Fruit fly (Drosophila melanogaster) whole organism, embryonic: ENCODE data around the gene CG14803.
A peak's percentile ranks its signal among the peaks of the same experiment; 100 is the strongest.

Experiments used
- Adf1 ChIP-seq: fragments of 200-800 bp; sonication (Bioruptor generic); IDR thresholded peaks from 2 replicates; pipeline ENCODE4 v1.3.6; 2022; ENCODE audit warnings: missing biosample characterization, missing genetic modification characterization
- Blimp-1 ChIP-seq: fragments of 200-800 bp; sonication (Bioruptor generic); optimal IDR thresholded peaks from 3 replicates; lab custom pipeline; 2018; ENCODE audit warnings: missing biosample characterization, missing genetic modification characterization, mild to moderate bottlenecking, moderate library complexity, missing genetic modification reagents
- CG10321 ChIP-seq: fragments of 200-800 bp; sonication (Bioruptor generic); IDR thresholded peaks from 2 replicates; pipeline ENCODE4 v1.3.6; 2022; ENCODE audit warnings: missing biosample characterization, missing genetic modification characterization
- CG10543 ChIP-seq: fragments of 200-800 bp; sonication (Bioruptor generic); optimal IDR thresholded peaks from 3 replicates; lab custom pipeline; 2017; ENCODE audit warnings: missing biosample characterization, mild to moderate bottlenecking, missing genetic modification characterization, moderate library complexity
- CG12769 ChIP-seq: fragments of 200-800 bp; sonication (Bioruptor generic); optimal IDR thresholded peaks from 2 replicates; lab custom pipeline; 2019; ENCODE audit warnings: missing biosample characterization, mild to moderate bottlenecking, missing genetic modification characterization, moderate library complexity
- CG13894 ChIP-seq: fragments of 200-800 bp; sonication (Bioruptor generic); optimal IDR thresholded peaks from 3 replicates; lab custom pipeline; 2018; ENCODE audit warnings: missing biosample characterization, mild to moderate bottlenecking, missing genetic modification characterization, moderate library complexity
- CG17912 ChIP-seq: fragments of 200-800 bp; sonication (Bioruptor generic); optimal IDR thresholded peaks from 2 replicates; lab custom pipeline; 2018; ENCODE audit warnings: missing biosample characterization, mild to moderate bottlenecking, missing genetic modification characterization
- CG18476 ChIP-seq: fragments of 200-800 bp; sonication (Bioruptor generic); optimal IDR thresholded peaks from 2 replicates; lab custom pipeline; 2016; ENCODE audit warnings: missing biosample characterization, mild to moderate bottlenecking, missing genetic modification characterization
- CG34376 ChIP-seq: fragments of 200-800 bp; sonication (Bioruptor generic); optimal IDR thresholded peaks from 2 replicates; lab custom pipeline; 2018; ENCODE audit warnings: missing biosample characterization, mild to moderate bottlenecking, missing genetic modification characterization
- CG4617 ChIP-seq: fragments of 200-800 bp; sonication (Bioruptor generic); optimal IDR thresholded peaks from 3 replicates; lab custom pipeline; 2016; ENCODE audit warnings: missing biosample characterization, missing genetic modification characterization, borderline replicate concordance
- CG4707 ChIP-seq: fragments of 200-800 bp; sonication (Bioruptor generic); optimal IDR thresholded peaks from 2 replicates; lab custom pipeline; 2018; ENCODE audit warnings: missing biosample characterization, mild to moderate bottlenecking, missing genetic modification characterization, moderate library complexity
- CG4730 ChIP-seq: fragments of 200-800 bp; sonication (Bioruptor generic); IDR thresholded peaks from 2 replicates; pipeline ENCODE4 v1.3.6; 2022; ENCODE audit warnings: missing biosample characterization, missing genetic modification characterization
- CG7987 ChIP-seq: fragments of 200-800 bp; sonication (Bioruptor generic); optimal IDR thresholded peaks from 2 replicates; lab custom pipeline; 2018; ENCODE audit warnings: missing biosample characterization, mild to moderate bottlenecking, missing genetic modification characterization, moderate library complexity
- CG8478 ChIP-seq: fragments of >200 bp; optimal IDR thresholded peaks from 2 replicates; lab custom pipeline; 2018
- CG9876 ChIP-seq: fragments of 200-800 bp; sonication (Bioruptor generic); optimal IDR thresholded peaks from 2 replicates; lab custom pipeline; 2016; ENCODE audit warnings: missing biosample characterization, missing genetic modification characterization
- Dp ChIP-seq: fragments of 200-800 bp; sonication (Bioruptor generic); optimal IDR thresholded peaks from 2 replicates; lab custom pipeline; 2018; ENCODE audit warnings: missing biosample characterization, mild to moderate bottlenecking, missing genetic modification characterization, moderate library complexity
- Ets65A ChIP-seq: fragments of 200-800 bp; sonication (Bioruptor generic); peaks from one replicate; lab custom pipeline; 2016; ENCODE audit warnings: missing biosample characterization, missing genetic modification characterization
- HmgZ ChIP-seq: fragments of 200-800 bp; sonication (Bioruptor generic); optimal IDR thresholded peaks from 2 replicates; lab custom pipeline; 2018; ENCODE audit warnings: missing biosample characterization, mild to moderate bottlenecking, missing genetic modification characterization
- Hr78 ChIP-seq, 2 experiments: fragments of 200-800 bp in 1 of 2; fragments of >200 bp in 1 of 2; sonication (Bioruptor generic) in 1 of 2; optimal IDR thresholded peaks; 2 replicates each; lab custom pipeline; 2017 to 2019; ENCODE audit warnings: missing biosample characterization in 2 of 2, missing genetic modification characterization in 2 of 2, mild to moderate bottlenecking in 1 of 2, moderate library complexity in 1 of 2
- Jarid2 ChIP-seq: fragments of 200-800 bp; sonication (Bioruptor generic); optimal IDR thresholded peaks from 3 replicates; lab custom pipeline; 2017; ENCODE audit warnings: mild to moderate bottlenecking, missing biosample characterization, missing genetic modification reagents, missing genetic modification characterization
- Nf-YC ChIP-seq: fragments of 200-800 bp; optimal IDR thresholded peaks from 3 replicates; lab custom pipeline; 2019; ENCODE audit warnings: missing biosample characterization, mild to moderate bottlenecking, missing genetic modification characterization, moderate library complexity
- NfI ChIP-seq: fragments of 200-800 bp; sonication (Bioruptor generic); optimal IDR thresholded peaks from 3 replicates; lab custom pipeline; 2018; ENCODE audit warnings: missing biosample characterization, mild to moderate bottlenecking, missing genetic modification characterization, moderate library complexity
- Pdp1 ChIP-seq, 2 experiments: fragments of 200-800 bp; sonication (Bioruptor generic); optimal IDR thresholded peaks; 3 replicates each; lab custom pipeline; 2016; ENCODE audit warnings: missing biosample characterization in 2 of 2, missing genetic modification characterization in 2 of 2, mild to moderate bottlenecking in 1 of 2, moderate library complexity in 1 of 2
- Sry-δ ChIP-seq: fragments of 200-800 bp; sonication (Bioruptor generic); optimal IDR thresholded peaks from 2 replicates; lab custom pipeline; 2016; ENCODE audit warnings: missing biosample characterization, missing genetic modification characterization
- abd-A ChIP-seq: fragments of 200-800 bp; sonication (Bioruptor generic); optimal IDR thresholded peaks from 3 replicates; lab custom pipeline; 2019; ENCODE audit warnings: missing biosample characterization, mild to moderate bottlenecking, missing genetic modification characterization, moderate library complexity
- amos ChIP-seq: fragments of 200-800 bp; sonication (Bioruptor generic); IDR thresholded peaks from 2 replicates; pipeline ENCODE4 v1.3.6; 2022; ENCODE audit warnings: missing biosample characterization, missing genetic modification characterization; ENCODE audit not compliant: partially characterized antibody
- crol ChIP-seq: fragments of 200-800 bp; sonication (Bioruptor generic); IDR thresholded peaks from 2 replicates; pipeline ENCODE4 v1.3.6; 2022; ENCODE audit warnings: missing biosample characterization, missing genetic modification characterization
- cwo ChIP-seq: fragments of 200-800 bp; sonication (Bioruptor generic); optimal IDR thresholded peaks from 3 replicates; lab custom pipeline; 2017; ENCODE audit warnings: missing biosample characterization, missing genetic modification characterization, mild to moderate bottlenecking, moderate library complexity, missing genetic modification reagents
- da ChIP-seq: fragments of 200-800 bp; sonication (Bioruptor generic); optimal IDR thresholded peaks from 2 replicates; lab custom pipeline; 2016; ENCODE audit warnings: missing biosample characterization, missing genetic modification characterization
- dimm ChIP-seq: fragments of 200-800 bp; sonication (Bioruptor generic); IDR thresholded peaks from 2 replicates; pipeline ENCODE4 v1.3.6; 2022; ENCODE audit warnings: missing biosample characterization, missing genetic modification characterization
- dysf ChIP-seq: fragments of 200-800 bp; sonication (Bioruptor generic); IDR thresholded peaks from 3 replicates; pipeline ENCODE4 v1.3.6; 2022; ENCODE audit warnings: missing biosample characterization, missing genetic modification characterization
- insv ChIP-seq, 2 experiments: fragments of 200-800 bp; sonication (Bioruptor generic); optimal IDR thresholded peaks; 3 replicates each; lab custom pipeline; 2016 to 2018; ENCODE audit warnings: missing biosample characterization in 2 of 2, missing genetic modification characterization in 2 of 2
- kay ChIP-seq: fragments of 200-800 bp; sonication (Bioruptor generic); optimal IDR thresholded peaks from 2 replicates; lab custom pipeline; 2016; ENCODE audit warnings: missing biosample characterization, missing genetic modification characterization
- kni ChIP-seq: fragments of 200-800 bp; sonication (Bioruptor generic); optimal IDR thresholded peaks from 3 replicates; lab custom pipeline; 2017; ENCODE audit warnings: mild to moderate bottlenecking, missing biosample characterization, missing genetic modification reagents, missing genetic modification characterization
- lab ChIP-seq: fragments of 200-800 bp; sonication (Bioruptor generic); optimal IDR thresholded peaks from 3 replicates; lab custom pipeline; 2017; ENCODE audit warnings: missing biosample characterization, missing genetic modification characterization, mild to moderate bottlenecking, moderate library complexity, missing genetic modification reagents
- lilli ChIP-seq: fragments of 200-800 bp; sonication (Bioruptor generic); optimal IDR thresholded peaks from 3 replicates; lab custom pipeline; 2016; ENCODE audit warnings: missing biosample characterization, missing genetic modification characterization
- mirr ChIP-seq: fragments of 200-800 bp; sonication (Bioruptor generic); optimal IDR thresholded peaks from 3 replicates; lab custom pipeline; 2018; ENCODE audit warnings: missing biosample characterization, mild to moderate bottlenecking, missing genetic modification characterization
- rib ChIP-seq: fragments of 200-800 bp; sonication (Bioruptor generic); IDR thresholded peaks from 2 replicates; pipeline ENCODE4 v1.3.6; 2022; ENCODE audit warnings: missing biosample characterization, missing genetic modification characterization
- sqz ChIP-seq: fragments of 200-800 bp; sonication (Bioruptor generic); optimal IDR thresholded peaks from 3 replicates; lab custom pipeline; 2018; ENCODE audit warnings: missing biosample characterization, mild to moderate bottlenecking, missing genetic modification characterization
- sr ChIP-seq: fragments of 200-800 bp; sonication (Bioruptor generic); IDR thresholded peaks from 3 replicates; pipeline ENCODE4 v1.3.6; 2022; ENCODE audit warnings: missing biosample characterization, missing genetic modification characterization
- stc ChIP-seq: fragments of 200-800 bp; sonication (Bioruptor generic); IDR thresholded peaks from 2 replicates; pipeline ENCODE4 v1.3.6; 2022; ENCODE audit warnings: missing biosample characterization, missing genetic modification characterization
- sug ChIP-seq: fragments of 200-800 bp; optimal IDR thresholded peaks from 2 replicates; lab custom pipeline; 2019; ENCODE audit warnings: missing biosample characterization, mild to moderate bottlenecking, missing genetic modification characterization, moderate library complexity
- toy ChIP-seq: fragments of 200-800 bp; sonication (Bioruptor generic); IDR thresholded peaks from 2 replicates; pipeline ENCODE4 v1.3.6; 2022; ENCODE audit warnings: missing biosample characterization, missing genetic modification characterization
- vvl ChIP-seq: fragments of 200-800 bp; sonication (Bioruptor generic); IDR thresholded peaks from 2 replicates; pipeline ENCODE4 v1.3.6; 2022; ENCODE audit warnings: missing biosample characterization, missing genetic modification characterization

The CG14803 gene

DNA sequence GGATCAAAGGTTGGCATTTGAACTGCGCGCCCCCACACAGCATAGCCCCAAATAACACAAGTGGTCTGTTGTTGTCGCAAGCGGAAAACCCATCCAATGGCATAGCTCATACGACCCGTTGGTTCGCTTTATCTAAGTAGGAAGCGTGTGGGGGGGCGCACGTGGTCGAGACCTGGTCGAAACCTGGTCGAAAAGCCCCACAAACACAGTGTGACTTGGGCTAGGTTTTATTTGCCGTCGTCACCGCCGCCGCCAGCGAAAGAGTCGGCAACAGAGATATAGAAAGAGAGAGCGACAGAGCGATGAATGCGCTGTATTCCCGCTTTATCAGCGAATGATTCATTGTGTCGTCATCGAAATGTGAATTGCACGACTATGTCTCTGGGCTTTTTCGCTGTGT, 25.8 kb upstream of the CG14803 start (continued):
- TF ChIP-seq amos: no peak
- peak; percentile 22 for TF ChIP-seq Blimp-1 (GFP tag; lab: Kevin White, UChicago)
- TF ChIP-seq cwo (GFP tag; lab: Kevin White, UChicago): peak; percentile 86
- no peak for TF ChIP-seq NfI (GFP tag; lab: Kevin White, UChicago)
- TF ChIP-seq Jarid2: no peak
- TF ChIP-seq Hr78 (GFP tag; optimal IDR thresholded peaks at IDR 0.05; lab: Kevin White, UChicago): peak in 1 of 2 experiments; percentile 93
- no peak for TF ChIP-seq Dp (GFP tag; lab: Kevin White, UChicago)
- TF ChIP-seq stc (GFP tag; lab: Robert Waterston, UW): no peak
- TF ChIP-seq CG4617 (GFP tag; lab: Kevin White, UChicago): no peak
- no peak for TF ChIP-seq insv (GFP tag; optimal IDR thresholded peaks at IDR 0.05; lab: Kevin White, UChicago)
- peak; percentile 65 for TF ChIP-seq Nf-YC
- TF ChIP-seq rib (GFP tag; lab: Robert Waterston, UW): 0 out of 2 replicates have a peak, but pooled peaks have one; percentile 40
- peak; percentile 79 for TF ChIP-seq kay (GFP tag; lab: Kevin White, UChicago)
- TF ChIP-seq kni (GFP tag; lab: Kevin White, UChicago): no peak
- no peak for TF ChIP-seq Ets65A (GFP tag; lab: Kevin White, UChicago)
- no peak for TF ChIP-seq da (GFP tag; lab: Kevin White, UChicago)
- peak in 1 of 2 experiments; percentile 1 for TF ChIP-seq Pdp1 (GFP tag; optimal IDR thresholded peaks at IDR 0.05; lab: Kevin White, UChicago)
- TF ChIP-seq CG13894 (tag; lab: Kevin White, UChicago): peak; percentile 55
- peak; percentile 37; the same call in 1 of the 2 replicates for TF ChIP-seq Adf1
- TF ChIP-seq CG7987: peak; percentile 94
- TF ChIP-seq sqz (GFP tag; lab: Kevin White, UChicago): no peak
- peak; percentile 82 for TF ChIP-seq CG12769 (tag; lab: Kevin White, UChicago)
- TF ChIP-seq CG10543 (GFP tag; lab: Kevin White, UChicago): peak; percentile 65
- TF ChIP-seq CG10321 (GFP tag; lab: Robert Waterston, UW): peak; percentile 36; the same call in 1 of the 2 replicates
- peak; percentile 47 for TF ChIP-seq CG34376 (GFP tag; lab: Kevin White, UChicago)
- no peak for TF ChIP-seq CG8478 (lab: Kevin White, UChicago)
- no peak for TF ChIP-seq CG18476
- TF ChIP-seq lilli: no peak
- TF ChIP-seq abd-A (tag; lab: Kevin White, UChicago): peak; percentile 10
- peak; percentile 38 for TF ChIP-seq crol (GFP tag; lab: Robert Waterston, UW)
- peak; percentile 55 for TF ChIP-seq lab
- peak; percentile 27 for TF ChIP-seq HmgZ (tag; lab: Kevin White, UChicago)
- TF ChIP-seq dysf (GFP tag; lab: Robert Waterston, UW): 0 out of 3 replicates have a peak, but pooled peaks have one; percentile 8
- TF ChIP-seq sug (tag; lab: Kevin White, UChicago): peak; percentile 98
- no peak for TF ChIP-seq CG17912 (GFP tag; lab: Kevin White, UChicago)
- peak; percentile 33 for TF ChIP-seq mirr (GFP tag; lab: Kevin White, UChicago)
- TF ChIP-seq CG4707 (GFP tag; lab: Kevin White, UChicago): no peak
- TF ChIP-seq Sry-δ: no peak
- peak; percentile 44; the same call in 1 of the 3 replicates for TF ChIP-seq sr (GFP tag; lab: Robert Waterston, UW)
- TF ChIP-seq toy (GFP tag; lab: Robert Waterston, UW): no peak
- no peak for TF ChIP-seq dimm (GFP tag; lab: Robert Waterston, UW)
- no peak for TF ChIP-seq CG4730 (GFP tag; lab: Robert Waterston, UW)
- TF ChIP-seq CG9876: no peak
- TF ChIP-seq vvl: peak; percentile 48; the same call in 1 of the 2 replicates
